Worm (Caenorhabditis elegans): ENCODE data around the gene col-141.

Gene col-141

ce11 chrV:6836036-6836435 is 6.5 kb downstream of the col-141 start:
- no peak for TF ChIP-seq odd-2 (tag; optimal IDR thresholded peaks at IDR 0.05)
- TF ChIP-seq npax-4 (tag; optimal IDR thresholded peaks at IDR 0.05) = no peak
- TF ChIP-seq pros-1 (tag; optimal IDR thresholded peaks at IDR 0.05) = no peak
- no peak for TF ChIP-seq lin-11 (tag; optimal IDR thresholded peaks at IDR 0.05)
- no peak for TF ChIP-seq ceh-31 (tag; optimal IDR thresholded peaks at IDR 0.05)
- TF ChIP-seq pat-9 (tag; optimal IDR thresholded peaks at IDR 0.05) = no peak
- no peak for TF ChIP-seq pha-2 (tag; optimal IDR thresholded peaks at IDR 0.05)
- no peak for TF ChIP-seq rnt-1 (tag; optimal IDR thresholded peaks at IDR 0.05)
- TF ChIP-seq pag-3 (tag; optimal IDR thresholded peaks at IDR 0.05; ENCODE audit: borderline replicate concordance) = no peak
- TF ChIP-seq ama-1 (optimal IDR thresholded peaks at IDR 0.05) = no peak
- no peak for TF ChIP-seq ceh-14 (tag; optimal IDR thresholded peaks at IDR 0.05)
- TF ChIP-seq dmd-4 (tag; optimal IDR thresholded peaks at IDR 0.05; ENCODE audit: borderline replicate concordance) = no peak
- no peak for TF ChIP-seq Y22D7AL.16 (tag; optimal IDR thresholded peaks at IDR 0.05)
- no peak for TF ChIP-seq ceh-34 (tag; optimal IDR thresholded peaks at IDR 0.05)
- TF ChIP-seq ttx-3 (tag; optimal IDR thresholded peaks at IDR 0.05) = no peak
- TF ChIP-seq hlh-8 (tag; optimal IDR thresholded peaks at IDR 0.05) = no peak
- no peak for TF ChIP-seq T23F11.4 (GFP tag; optimal IDR thresholded peaks at IDR 0.05)
- no peak for TF ChIP-seq eyg-1 (tag; optimal IDR thresholded peaks at IDR 0.05)
- no peak for TF ChIP-seq hlh-13 (GFP tag; optimal IDR thresholded peaks at IDR 0.05)

ce11 chrV:6838599-6838998 is 9.1 kb downstream of the col-141 start, which contains the start of gene T15B7.15:
Gene T15B7.15, minus strand, starts transcription at chrV:6838665.
- TF ChIP-seq eyg-1 (tag; optimal IDR thresholded peaks at IDR 0.05) (no peak), K02D7.2 (tag; optimal IDR thresholded peaks at IDR 0.05) (no peak), dmd-4 (tag; optimal IDR thresholded peaks at IDR 0.05; ENCODE audit: borderline replicate concordance) (no peak), ceh-30 (tag; optimal IDR thresholded peaks at IDR 0.05) (no peak), ttx-3 (tag; optimal IDR thresholded peaks at IDR 0.05) (no peak), rnt-1 (tag; optimal IDR thresholded peaks at IDR 0.05) (no peak), hlh-6 (tag; optimal IDR thresholded peaks at IDR 0.05) (no peak), pha-2 (tag; optimal IDR thresholded peaks at IDR 0.05) (no peak), nfya-1 (tag; optimal IDR thresholded peaks at IDR 0.05) (no peak), elt-2 (tag; optimal IDR thresholded peaks at IDR 0.05) (no peak), hlh-30 (tag; optimal IDR thresholded peaks at IDR 0.05; ENCODE audit: insufficient read depth) (no peak), fkh-10 (GFP tag; optimal IDR thresholded peaks at IDR 0.05) (no peak), sox-4 (tag; optimal IDR thresholded peaks at IDR 0.05) (no peak), ceh-31 (tag; optimal IDR thresholded peaks at IDR 0.05) (no peak)

ce11 chrV:6839008-6839407 is 9.5 kb downstream of the col-141 start, which contains the start of gene hpo-8:
Gene hpo-8, plus strand, starts transcription at chrV:6839289.
- TF ChIP-seq unc-86 (tag; optimal IDR thresholded peaks at IDR 0.05) (no peak), ama-1 (optimal IDR thresholded peaks at IDR 0.05) (no peak), nhr-11 (tag; optimal IDR thresholded peaks at IDR 0.05) (no peak), ceh-45 (GFP tag; IDR thresholded peaks at IDR 0.05) (no peak), ceh-34 (tag; optimal IDR thresholded peaks at IDR 0.05) (no peak)

ce11 chrV:6842437-6842836 is 12.9 kb downstream of the col-141 start, which contains the start of gene T15B7.1:
Gene T15B7.1, plus strand, starts transcription at chrV:6842737.
- TF ChIP-seq ceh-34 (tag; optimal IDR thresholded peaks at IDR 0.05) = no peak
- no peak for TF ChIP-seq ceh-24 (tag; optimal IDR thresholded peaks at IDR 0.05)
- TF ChIP-seq K09A11.1 (tag; optimal IDR thresholded peaks at IDR 0.05; ENCODE audit: insufficient read depth) = no peak
- no peak for TF ChIP-seq C38D4.7 (GFP tag; optimal IDR thresholded peaks at IDR 0.05)
- no peak for TF ChIP-seq nfya-1 (tag; optimal IDR thresholded peaks at IDR 0.05)
- TF ChIP-seq hlh-13 (GFP tag; optimal IDR thresholded peaks at IDR 0.05) = no peak
- TF ChIP-seq ceh-2 (tag; optimal IDR thresholded peaks at IDR 0.05) = no peak
- no peak for TF ChIP-seq ama-1 (optimal IDR thresholded peaks at IDR 0.05)
- TF ChIP-seq npax-4 (tag; optimal IDR thresholded peaks at IDR 0.05) = no peak
- TF ChIP-seq nhr-232 (tag; optimal IDR thresholded peaks at IDR 0.05) = no peak
- no peak for TF ChIP-seq nhr-11 (tag; optimal IDR thresholded peaks at IDR 0.05)
- no peak for TF ChIP-seq Y22D7AL.16 (tag; optimal IDR thresholded peaks at IDR 0.05)
- TF ChIP-seq rnt-1 (tag; optimal IDR thresholded peaks at IDR 0.05) = no peak
